Worm (Caenorhabditis elegans) whole organism, L4/young adult: ENCODE data around the gene C48B4.3.

Source experiments
- W03F9.2 ChIP-seq: fragments of 150-350 bp; optimal IDR thresholded peaks from 2 replicates; lab custom pipeline; 2014; ENCODE audit warnings: missing biosample characterization, missing genetic modification characterization
- dao-5 ChIP-seq: sonication (generic microtip); optimal IDR thresholded peaks from 2 replicates; lab custom pipeline; 2016; ENCODE audit warnings: missing genotype, missing genetic modification characterization, moderate library complexity, missing compliant biosample characterization
- him-1 ChIP-seq: sonication (generic microtip); optimal IDR thresholded peaks from 2 replicates; lab custom pipeline; 2016; ENCODE audit warnings: missing genotype, missing genetic modification reagents, missing genetic modification characterization, missing compliant biosample characterization

DNA sequence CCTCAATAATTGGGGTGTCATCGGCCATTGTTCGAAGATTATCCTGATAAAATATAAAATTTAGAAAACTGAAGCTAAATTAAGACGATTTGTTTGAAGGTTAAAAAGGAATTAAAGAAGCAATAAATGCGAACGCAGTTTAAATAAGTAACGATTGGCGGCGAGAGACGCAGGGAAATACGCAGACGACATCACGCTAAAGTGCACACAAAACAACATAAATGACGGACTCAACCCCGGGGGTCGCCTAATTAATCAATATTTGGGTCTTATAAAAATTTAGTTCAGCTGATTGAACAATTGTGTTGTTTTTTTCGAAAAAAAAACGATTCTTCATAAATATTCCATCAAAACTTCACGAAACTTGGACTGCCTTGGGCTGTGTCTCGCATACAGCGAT is 34.2 kb upstream of the C48B4.3 start, which contains the start of gene hcp-3:
- no peak for TF ChIP-seq dao-5 (tag; lab: Kevin White, UChicago)
- TF ChIP-seq him-1 (tag; lab: Kevin White, UChicago): no peak
- no peak for TF ChIP-seq W03F9.2 (tag; lab: Kevin White, UChicago)
